Worm (Caenorhabditis elegans) whole organism, young adult: ENCODE results near the gene F15G9.1.

ENCODE experiments used
- B0019.2 ChIP-seq: fragments of 200-800 bp; sonication (Bioruptor generic); conservative IDR thresholded peaks from 2 replicates; pipeline ENCODE4 v1.3.6; 2022; ENCODE audit warnings: missing genetic modification reagents, missing genetic modification characterization, missing compliant biosample characterization
- C06A6.2 ChIP-seq: fragments of 200-800 bp; sonication (Bioruptor generic); conservative IDR thresholded peaks from 2 replicates; pipeline ENCODE4 v1.3.6; 2022; ENCODE audit warnings: missing genetic modification characterization, missing compliant biosample characterization
- C17E4.6 ChIP-seq: fragments of 200-800 bp; sonication (Bioruptor generic); IDR thresholded peaks from 2 replicates; pipeline ENCODE4 v1.3.6; 2022; ENCODE audit warnings: missing genetic modification reagents, missing genetic modification characterization, missing compliant biosample characterization
- F49E8.2 ChIP-seq: sonication (generic microtip); optimal IDR thresholded peaks from 3 replicates; lab custom pipeline; 2017; ENCODE audit warnings: missing genetic modification characterization, mild to moderate bottlenecking, missing compliant biosample characterization, antibody characterized with exemption, moderate library complexity; ENCODE audit not compliant: insufficient read depth
- F52B5.7 ChIP-seq: sonication (generic microtip); optimal IDR thresholded peaks from 2 replicates; lab custom pipeline; 2016; ENCODE audit warnings: mild to moderate bottlenecking, missing genetic modification characterization, missing compliant biosample characterization
- F57A8.1 ChIP-seq: fragments of 200-800 bp; sonication (Bioruptor generic); optimal IDR thresholded peaks from 2 replicates; lab custom pipeline; 2018; ENCODE audit warnings: mild to moderate bottlenecking, missing genetic modification characterization, moderate library complexity, missing compliant biosample characterization
- K11D2.4 ChIP-seq: fragments of 200-800 bp; sonication (Bioruptor generic); IDR thresholded peaks from 2 replicates; pipeline ENCODE4 v1.3.6; 2022; ENCODE audit warnings: missing genetic modification reagents, missing genetic modification characterization, missing compliant biosample characterization
- K12H6.12 ChIP-seq: fragments of 200-800 bp; sonication (Bioruptor generic); optimal IDR thresholded peaks from 2 replicates; lab custom pipeline; 2018; ENCODE audit warnings: mild to moderate bottlenecking, missing genetic modification characterization, missing compliant biosample characterization
- T07F8.4 ChIP-seq: sonication (generic microtip); optimal IDR thresholded peaks from 2 replicates; lab custom pipeline; 2016; ENCODE audit warnings: mild to moderate bottlenecking, missing genetic modification characterization, moderate library complexity, missing compliant biosample characterization
- Y53F4B.3 ChIP-seq: fragments of 200-800 bp; sonication (Bioruptor generic); IDR thresholded peaks from 2 replicates; pipeline ENCODE4 v1.3.6; 2022; ENCODE audit warnings: missing genetic modification reagents, missing genetic modification characterization, missing compliant biosample characterization
- Y53G8AR.9 ChIP-seq: fragments of 200-800 bp; sonication (Bioruptor generic); conservative IDR thresholded peaks from 2 replicates; pipeline ENCODE4 v1.3.6; 2022; ENCODE audit warnings: missing genetic modification reagents, missing genetic modification characterization, missing compliant biosample characterization
- Y56A3A.18 ChIP-seq: fragments of 200-800 bp; sonication (Bioruptor generic); IDR thresholded peaks from 2 replicates; pipeline ENCODE4 v1.3.6; 2022; ENCODE audit warnings: missing genetic modification reagents, missing genetic modification characterization, missing compliant biosample characterization
- Y95B8A.8 ChIP-seq: fragments of 200-800 bp; sonication (Bioruptor generic); IDR thresholded peaks from 2 replicates; pipeline ENCODE4 v1.3.6; 2022; ENCODE audit warnings: missing genetic modification reagents, missing genetic modification characterization, missing compliant biosample characterization
- aptf-3 ChIP-seq: fragments of 200-800 bp; sonication (Bioruptor generic); IDR thresholded peaks from 2 replicates; pipeline ENCODE4 v1.3.6; 2022; ENCODE audit warnings: missing genetic modification characterization, missing compliant biosample characterization
- bed-1 ChIP-seq: fragments of 200-800 bp; sonication (Bioruptor generic); IDR thresholded peaks from 2 replicates; pipeline ENCODE4 v1.3.6; 2022; ENCODE audit warnings: missing genetic modification reagents, missing genetic modification characterization, missing compliant biosample characterization
- ccch-3 ChIP-seq: fragments of 200-800 bp; sonication (Bioruptor generic); optimal IDR thresholded peaks from 2 replicates; lab custom pipeline; 2018; ENCODE audit warnings: mild to moderate bottlenecking, missing genetic modification characterization, missing compliant biosample characterization
- cebp-1 ChIP-seq, 2 experiments: fragments of 200-800 bp in 1 of 2; sonication (Bioruptor generic) in 1 of 2; sonication (generic microtip) in 1 of 2; IDR thresholded peaks in 1 of 2; optimal IDR thresholded peaks in 1 of 2; 2 replicates each; pipeline versions ENCODE4 v1.3.6 to Lab custom; 2017 to 2022; ENCODE audit warnings: missing compliant biosample characterization in 2 of 2, missing genetic modification characterization in 2 of 2, mild to moderate bottlenecking in 1 of 2, missing genetic modification reagents in 1 of 2, moderate library complexity in 1 of 2
- cebp-2 ChIP-seq: fragments of 200-800 bp; sonication (Bioruptor generic); IDR thresholded peaks from 2 replicates; pipeline ENCODE4 v1.3.6; 2022; ENCODE audit warnings: missing genetic modification characterization, missing compliant biosample characterization
- ceh-100 ChIP-seq: fragments of 200-800 bp; sonication (Bioruptor generic); IDR thresholded peaks from 2 replicates; pipeline ENCODE4 v1.3.6; 2022; ENCODE audit warnings: missing genetic modification reagents, missing genetic modification characterization, missing compliant biosample characterization
- ceh-58 ChIP-seq: fragments of 200-800 bp; sonication (Bioruptor generic); IDR thresholded peaks from 2 replicates; pipeline ENCODE4 v1.3.6; 2022; ENCODE audit warnings: missing genetic modification characterization, missing compliant biosample characterization
- ceh-91 ChIP-seq: fragments of 200-800 bp; sonication (Bioruptor generic); IDR thresholded peaks from 2 replicates; pipeline ENCODE4 v1.3.6; 2022; ENCODE audit warnings: missing genetic modification reagents, missing genetic modification characterization, missing compliant biosample characterization
- dox-1 ChIP-seq: fragments of 200-800 bp; sonication (Bioruptor generic); IDR thresholded peaks from 2 replicates; pipeline ENCODE4 v1.3.6; 2022; ENCODE audit warnings: missing genetic modification reagents, missing genetic modification characterization, missing compliant biosample characterization
- ekl-4 ChIP-seq: fragments of 200-800 bp; sonication (Bioruptor generic); IDR thresholded peaks from 2 replicates; pipeline ENCODE4 v1.3.6; 2022; ENCODE audit warnings: missing genetic modification reagents, missing genetic modification characterization, missing compliant biosample characterization
- ets-4 ChIP-seq: fragments of 200-800 bp; sonication (Bioruptor generic); optimal IDR thresholded peaks from 2 replicates; lab custom pipeline; 2018; ENCODE audit warnings: mild to moderate bottlenecking, missing genetic modification characterization, missing compliant biosample characterization
- him-1 ChIP-seq: sonication (generic microtip); optimal IDR thresholded peaks from 2 replicates; lab custom pipeline; 2016; ENCODE audit warnings: missing genotype, missing genetic modification reagents, missing genetic modification characterization, missing compliant biosample characterization
- hlh-26 ChIP-seq: fragments of 200-800 bp; sonication (Bioruptor generic); conservative IDR thresholded peaks from 2 replicates; pipeline ENCODE4 v1.3.6; 2022; ENCODE audit warnings: missing genetic modification reagents, missing genetic modification characterization, missing compliant biosample characterization
- hmg-20 ChIP-seq: fragments of 200-800 bp; sonication (Bioruptor generic); IDR thresholded peaks from 2 replicates; pipeline ENCODE4 v1.3.6; 2022; ENCODE audit warnings: missing genetic modification reagents, missing genetic modification characterization, missing compliant biosample characterization
- hrde-1 ChIP-seq: sonication (generic microtip); optimal IDR thresholded peaks from 2 replicates; lab custom pipeline; 2016; ENCODE audit warnings: missing genetic modification characterization, mild to moderate bottlenecking, missing compliant biosample characterization, moderate library complexity, missing genotype, missing genetic modification reagents, borderline replicate concordance
- let-526 ChIP-seq: fragments of 200-800 bp; sonication (Bioruptor generic); IDR thresholded peaks from 2 replicates; pipeline ENCODE4 v1.3.6; 2022; ENCODE audit warnings: missing genetic modification reagents, missing genetic modification characterization, missing compliant biosample characterization
- lin-35 ChIP-seq, 3 experiments: fragments of 150-350 bp in 2 of 3; sonication (generic microtip) in 1 of 3; optimal IDR thresholded peaks; 2 replicates each; lab custom pipeline; 2014 to 2018; ENCODE audit warnings: missing biosample characterization in 3 of 3, missing genetic modification characterization in 3 of 3, missing genetic modification reagents in 3 of 3
- madf-3 ChIP-seq: fragments of 200-800 bp; sonication (Bioruptor generic); IDR thresholded peaks from 2 replicates; pipeline ENCODE4 v1.3.6; 2022; ENCODE audit warnings: missing genetic modification reagents, missing genetic modification characterization, missing compliant biosample characterization
- madf-6 ChIP-seq: fragments of 200-800 bp; sonication (Bioruptor generic); IDR thresholded peaks from 2 replicates; pipeline ENCODE4 v1.3.6; 2022; ENCODE audit warnings: missing genetic modification reagents, missing genetic modification characterization, missing compliant biosample characterization
- nfya-2 ChIP-seq: fragments of 200-800 bp; sonication (Bioruptor generic); IDR thresholded peaks from 2 replicates; pipeline ENCODE4 v1.3.6; 2022; ENCODE audit warnings: missing genetic modification reagents, missing genetic modification characterization, missing compliant biosample characterization
- nfyb-1 ChIP-seq: fragments of 200-800 bp; sonication (Bioruptor generic); IDR thresholded peaks from 2 replicates; pipeline ENCODE4 v1.3.6; 2022; ENCODE audit warnings: missing genetic modification reagents, missing genetic modification characterization, missing compliant biosample characterization
- nhr-90 ChIP-seq: sonication (generic microtip); optimal IDR thresholded peaks from 2 replicates; lab custom pipeline; 2016; ENCODE audit warnings: missing genotype, mild to moderate bottlenecking, missing genetic modification characterization, missing compliant biosample characterization
- repo-1 ChIP-seq: sonication (generic microtip); optimal IDR thresholded peaks from 2 replicates; lab custom pipeline; 2017; ENCODE audit warnings: mild to moderate bottlenecking, missing genetic modification characterization, missing compliant biosample characterization
- rpc-1 ChIP-seq, 2 experiments: fragments of 150-350 bp in 1 of 2; sonication (generic microtip) in 1 of 2; optimal IDR thresholded peaks; 2 replicates each; lab custom pipeline; 2014 to 2018; ENCODE audit warnings: missing biosample characterization in 1 of 2, missing genetic modification characterization in 1 of 2, missing genetic modification reagents in 1 of 2, missing genotype in 1 of 2
- sdz-38 ChIP-seq: sonication (generic microtip); optimal IDR thresholded peaks from 2 replicates; lab custom pipeline; 2016; ENCODE audit warnings: missing genotype, missing genetic modification characterization, missing compliant biosample characterization
- snpc-4 ChIP-seq, 5 experiments: fragments of 150-350 bp in 1 of 5; sonication (generic microtip) in 4 of 5; optimal IDR thresholded peaks; 2 replicates each; lab custom pipeline; 2014 to 2018; ENCODE audit warnings: missing genetic modification characterization in 5 of 5, missing biosample characterization in 3 of 5, antibody characterized with exemption in 2 of 5, mild to moderate bottlenecking in 2 of 5, missing compliant biosample characterization in 2 of 5, missing genotype in 2 of 5, moderate library complexity in 2 of 5, missing genetic modification reagents in 1 of 5
- sptf-2 ChIP-seq: fragments of 200-800 bp; sonication (Bioruptor generic); optimal IDR thresholded peaks from 2 replicates; lab custom pipeline; 2018; ENCODE audit warnings: mild to moderate bottlenecking, missing genetic modification characterization, missing compliant biosample characterization
- tbp1 ChIP-seq: fragments of 200-800 bp; sonication (Bioruptor generic); optimal IDR thresholded peaks from 2 replicates; lab custom pipeline; 2018; ENCODE audit warnings: mild to moderate bottlenecking, missing genetic modification characterization, missing compliant biosample characterization
- zfh-2 ChIP-seq: fragments of 200-800 bp; sonication (Bioruptor generic); conservative IDR thresholded peaks from 2 replicates; pipeline ENCODE4 v1.3.6; 2022; ENCODE audit warnings: missing genetic modification reagents, missing genetic modification characterization, missing compliant biosample characterization
- zim-3 ChIP-seq: sonication (generic microtip); optimal IDR thresholded peaks from 2 replicates; lab custom pipeline; 2017; ENCODE audit warnings: mild to moderate bottlenecking, missing genetic modification characterization, moderate library complexity, missing compliant biosample characterization
- ztf-22 ChIP-seq: fragments of 200-800 bp; sonication (Bioruptor generic); optimal IDR thresholded peaks from 2 replicates; lab custom pipeline; 2018; ENCODE audit warnings: mild to moderate bottlenecking, missing genetic modification characterization, moderate library complexity, missing compliant biosample characterization
- ztf-28 ChIP-seq: fragments of 200-800 bp; sonication (Bioruptor generic); IDR thresholded peaks from 2 replicates; pipeline ENCODE4 v1.3.6; 2022; ENCODE audit warnings: missing genetic modification reagents, missing genetic modification characterization, missing compliant biosample characterization
- ztf-6 ChIP-seq: fragments of 200-800 bp; sonication (Bioruptor generic); IDR thresholded peaks from 2 replicates; pipeline ENCODE4 v1.3.6; 2022; ENCODE audit warnings: missing genetic modification reagents, missing genetic modification characterization, missing compliant biosample characterization

The F15G9.1 gene

DNA sequence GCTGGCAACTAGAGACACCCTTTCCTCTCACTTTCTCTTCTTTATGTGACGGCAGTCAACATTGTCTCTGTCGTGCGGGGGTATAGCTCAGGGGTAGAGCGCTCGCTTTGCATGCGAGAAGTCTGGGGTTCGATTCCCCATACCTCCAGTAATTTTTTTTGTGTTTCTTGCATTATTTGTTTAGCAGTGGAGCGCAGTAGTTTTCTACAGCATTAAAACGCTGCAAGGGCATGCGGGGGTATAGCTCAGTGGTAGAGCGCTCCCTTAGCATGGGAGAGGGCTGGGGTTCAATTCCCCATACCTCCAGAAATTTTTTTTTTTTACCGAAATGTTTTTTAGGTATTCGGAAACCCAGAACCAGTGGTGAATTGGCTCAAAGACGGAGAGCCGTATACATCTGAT, 37.3 kb downstream of the F15G9.1 start (continued):
- TF ChIP-seq F57A8.1 (peak; percentile 97), rpc-1 (optimal IDR thresholded peaks at IDR 0.05; lab: Kevin White, UChicago) (peak; percentile 99), rpc-1 (tag; optimal IDR thresholded peaks at IDR 0.05; lab: Kevin White, UChicago) (peak; percentile 99), T07F8.4 (tag; lab: Kevin White, UChicago) (peak; percentile 94), K11D2.4 (GFP tag; lab: Robert Waterston, UW) (peak; percentile 94), ztf-22 (peak; percentile 96), nfya-2 (GFP tag; lab: Robert Waterston, UW) (0 out of 2 replicates have a peak, but pooled peaks have one; percentile 76), B0019.2 (GFP tag; lab: Robert Waterston, UW) (peak; percentile 39; the same call in 1 of the 2 replicates), zfh-2 (GFP tag; lab: Robert Waterston, UW) (peak; percentile 86), bed-1 (GFP tag; lab: Robert Waterston, UW) (peak; percentile 96), Y95B8A.8 (GFP tag; lab: Robert Waterston, UW) (peak; percentile 92), nfyb-1 (peak; percentile 97), ekl-4 (GFP tag; lab: Robert Waterston, UW) (peak; percentile 94), ztf-6 (peak; percentile 87), tbp1 (peak; percentile 98), hmg-20 (GFP tag; lab: Robert Waterston, UW) (peak; percentile 93), F52B5.7 (tag; lab: Kevin White, UChicago) (peak; percentile 98), C06A6.2 (GFP tag; lab: Robert Waterston, UW) (peak; percentile 87), Y56A3A.18 (GFP tag; lab: Robert Waterston, UW) (peak; percentile 97), aptf-3 (GFP tag; lab: Robert Waterston, UW) (peak; percentile 98), repo-1 (tag; lab: Kevin White, UChicago) (peak; percentile 95), cebp-2 (GFP tag; lab: Robert Waterston, UW) (peak; percentile 98), lin-35 (GFP tag; optimal IDR thresholded peaks at IDR 0.05; lab: Kevin White, UChicago) (peak in 2 of 3 experiments; percentile 50 to 85), snpc-4 (GFP tag; optimal IDR thresholded peaks at IDR 0.05; lab: Kevin White, UChicago) (peak; percentile 84), snpc-4 (tag; optimal IDR thresholded peaks at IDR 0.05; lab: Kevin White, UChicago) (peak in 2 of 4 experiments; percentile 82 to 89), nhr-90 (peak; percentile 97), K12H6.12 (tag; lab: Kevin White, UChicago) (peak; percentile 86), F49E8.2 (tag; lab: Kevin White, UChicago) (peak; percentile 49), Y53G8AR.9 (peak; percentile 87), ccch-3 (GFP tag; lab: Kevin White, UChicago) (peak; percentile 39), hrde-1 (tag; lab: Kevin White, UChicago) (peak; percentile 95), hlh-26 (GFP tag; lab: Robert Waterston, UW) (peak; percentile 52; the same call in 1 of the 2 replicates), ztf-28 (GFP tag; lab: Robert Waterston, UW) (peak; percentile 96), madf-3 (GFP tag; lab: Robert Waterston, UW) (peak; percentile 80), ceh-100 (peak; percentile 80), let-526 (GFP tag; lab: Robert Waterston, UW) (peak; percentile 92), him-1 (tag; lab: Kevin White, UChicago) (peak; percentile 98), C17E4.6 (peak; percentile 86), ceh-58 (GFP tag; lab: Robert Waterston, UW) (peak; percentile 96; the same call in 1 of the 2 replicates), sdz-38 (tag; lab: Kevin White, UChicago) (peak; percentile 74), madf-6 (GFP tag; lab: Robert Waterston, UW) (peak; percentile 80), ets-4 (peak; percentile 91), dox-1 (GFP tag; lab: Robert Waterston, UW) (peak; percentile 97), Y53F4B.3 (peak; percentile 90), sptf-2 (GFP tag; lab: Kevin White, UChicago) (peak; percentile 98), cebp-1 (GFP tag; IDR thresholded peaks at IDR 0.05; lab: Robert Waterston, UW) (peak; percentile 39; the same call in 1 of the 2 replicates), cebp-1 (tag; optimal IDR thresholded peaks at IDR 0.05; lab: Kevin White, UChicago) (peak; percentile 89), zim-3 (tag; lab: Kevin White, UChicago) (peak; percentile 91), ceh-91 (GFP tag; lab: Robert Waterston, UW) (peak; percentile 70)
